Worm (Caenorhabditis elegans): ENCODE data around the gene tsp-9.

DNA sequence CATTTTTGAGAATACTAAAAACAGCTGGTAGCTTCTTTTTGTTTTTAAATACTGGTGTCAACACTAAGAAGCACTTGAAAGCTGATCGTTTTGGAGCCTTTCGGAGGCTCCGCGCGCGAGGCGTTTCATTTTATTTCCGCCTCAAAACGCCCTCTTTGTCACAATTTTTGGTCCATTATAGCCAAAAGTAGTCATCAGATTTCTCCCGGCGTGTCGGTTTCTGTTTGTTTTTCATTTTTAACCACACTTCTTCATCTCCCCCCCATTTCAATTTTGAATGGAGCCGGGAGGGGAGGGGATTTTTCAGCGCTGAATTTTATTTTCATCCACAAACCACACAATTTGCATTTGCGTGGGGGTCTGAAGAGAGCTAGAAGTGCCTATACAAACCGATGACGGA lies 3.9 kb downstream of the tsp-9 start, which contains the start of gene C25G6.4:
- TF ChIP-seq ceh-9 (tag; optimal IDR thresholded peaks at IDR 0.05) (no peak), ceh-31 (tag; optimal IDR thresholded peaks at IDR 0.05) (no peak)
